Worm (Caenorhabditis elegans) whole organism, L4 larva: ENCODE results near the gene enpp-1.

Source experiments
- F26F4.8 ChIP-seq: fragments of 200-800 bp; sonication (Bioruptor generic); conservative IDR thresholded peaks from 2 replicates; pipeline ENCODE4 v1.3.6; 2022; ENCODE audit warnings: missing genetic modification characterization, missing compliant biosample characterization
- ZK546.5 ChIP-seq, 2 experiments: sonication (generic microtip); optimal IDR thresholded peaks; 2 replicates each; lab custom pipeline; 2017; ENCODE audit warnings: missing biosample characterization in 2 of 2, missing genetic modification characterization in 2 of 2
- aha-1 ChIP-seq: fragments of 150-350 bp; peaks from one replicate; lab custom pipeline; 2014; ENCODE audit warnings: missing biosample characterization, missing genetic modification characterization
- aly-2 ChIP-seq: sonication (generic microtip); optimal IDR thresholded peaks from 2 replicates; lab custom pipeline; 2018; ENCODE audit warnings: missing biosample characterization, missing genetic modification characterization
- arid-1 ChIP-seq: fragments of 200-800 bp; sonication (Bioruptor generic); conservative IDR thresholded peaks from 2 replicates; pipeline ENCODE4 v1.3.6; 2022; ENCODE audit warnings: missing genetic modification reagents, missing genetic modification characterization, missing compliant biosample characterization
- ceh-20 ChIP-seq: fragments of 200-800 bp; sonication (Bioruptor generic); IDR thresholded peaks from 2 replicates; pipeline ENCODE4 v1.3.6; 2022; ENCODE audit warnings: missing genetic modification reagents, missing genetic modification characterization, missing compliant biosample characterization
- ceh-44 ChIP-seq: fragments of 200-800 bp; sonication (Bioruptor generic); IDR thresholded peaks from 2 replicates; pipeline ENCODE4 v1.3.6; 2022; ENCODE audit warnings: missing genetic modification reagents, missing genetic modification characterization, missing compliant biosample characterization
- cey-2 ChIP-seq: sonication (generic microtip); optimal IDR thresholded peaks from 3 replicates; lab custom pipeline; 2017; ENCODE audit warnings: missing genetic modification characterization, mild to moderate bottlenecking, missing compliant biosample characterization, antibody characterized with exemption, borderline replicate concordance; ENCODE audit not compliant: insufficient read depth
- ctbp-1 ChIP-seq: fragments of 200-800 bp; sonication (Bioruptor generic); IDR thresholded peaks from 2 replicates; pipeline ENCODE4 v1.3.6; 2022; ENCODE audit warnings: missing genetic modification reagents, missing genetic modification characterization, missing compliant biosample characterization
- daf-19 ChIP-seq: fragments of 200-800 bp; sonication (Bioruptor generic); conservative IDR thresholded peaks from 2 replicates; pipeline ENCODE4 v1.3.6; 2022; ENCODE audit warnings: missing genetic modification characterization, missing compliant biosample characterization
- daf-8 ChIP-seq: fragments of 200-800 bp; sonication (Bioruptor generic); IDR thresholded peaks from 2 replicates; pipeline ENCODE4 v1.3.6; 2022; ENCODE audit warnings: missing genetic modification characterization, missing compliant biosample characterization
- dmd-6 ChIP-seq: fragments of 200-800 bp; sonication (Bioruptor generic); IDR thresholded peaks from 2 replicates; pipeline ENCODE4 v1.3.6; 2022; ENCODE audit warnings: missing genetic modification reagents, missing genetic modification characterization, missing compliant biosample characterization
- dmd-8 ChIP-seq: fragments of 200-800 bp; sonication (Bioruptor generic); IDR thresholded peaks from 2 replicates; pipeline ENCODE4 v1.3.6; 2022; ENCODE audit warnings: missing genetic modification characterization, missing compliant biosample characterization
- hif-1 ChIP-seq, 2 experiments: sonication (generic microtip); optimal IDR thresholded peaks; 2 replicates each; lab custom pipeline; 2016 to 2017; ENCODE audit warnings: missing compliant biosample characterization in 2 of 2, missing genetic modification characterization in 2 of 2, missing genetic modification reagents in 2 of 2, missing genotype in 2 of 2, mild to moderate bottlenecking in 1 of 2
- hlh-30 ChIP-seq: sonication (generic microtip); optimal IDR thresholded peaks from 2 replicates; lab custom pipeline; 2017; ENCODE audit warnings: antibody characterized with exemption, mild to moderate bottlenecking, missing genetic modification characterization, missing compliant biosample characterization; ENCODE audit not compliant: insufficient read depth
- hmg-1.1 ChIP-seq: fragments of 200-800 bp; sonication (Bioruptor generic); IDR thresholded peaks from 2 replicates; pipeline ENCODE4 v1.3.6; 2022; ENCODE audit warnings: missing genetic modification reagents, missing genetic modification characterization, missing compliant biosample characterization
- jun-1 ChIP-seq: fragments of 150-350 bp; optimal IDR thresholded peaks from 2 replicates; lab custom pipeline; 2014; ENCODE audit warnings: missing biosample characterization, missing genetic modification reagents, missing genetic modification characterization
- lin-13 ChIP-seq: fragments of 150-350 bp; optimal IDR thresholded peaks from 2 replicates; lab custom pipeline; 2014; ENCODE audit warnings: missing biosample characterization, missing genetic modification reagents, missing genetic modification characterization
- lin-29 ChIP-seq: fragments of 200-800 bp; sonication (Bioruptor generic); IDR thresholded peaks from 2 replicates; pipeline ENCODE4 v1.3.6; 2022; ENCODE audit warnings: missing genetic modification reagents, missing genetic modification characterization, missing compliant biosample characterization
- lin-38 ChIP-seq: fragments of 200-800 bp; sonication (Bioruptor generic); IDR thresholded peaks from 2 replicates; pipeline ENCODE4 v1.3.6; 2022; ENCODE audit warnings: missing genetic modification reagents, missing genetic modification characterization, missing compliant biosample characterization
- mep-1 ChIP-seq: fragments of 150-350 bp; sonication (generic microtip); optimal IDR thresholded peaks from 3 replicates; lab custom pipeline; 2014; ENCODE audit warnings: missing biosample characterization, missing genetic modification characterization
- mes-2 ChIP-seq: sonication (generic microtip); optimal IDR thresholded peaks from 2 replicates; lab custom pipeline; 2016; ENCODE audit warnings: missing genotype, mild to moderate bottlenecking, missing genetic modification characterization, missing compliant biosample characterization; ENCODE audit not compliant: poor library complexity, severe bottlenecking
- mxl-2 ChIP-seq: fragments of 200-800 bp; sonication (Bioruptor generic); conservative IDR thresholded peaks from 2 replicates; pipeline ENCODE4 v1.3.6; 2022; ENCODE audit warnings: missing genetic modification reagents, missing genetic modification characterization, missing compliant biosample characterization
- mxl-3 ChIP-seq: fragments of 200-800 bp; sonication (Bioruptor generic); optimal IDR thresholded peaks from 2 replicates; lab custom pipeline; 2018; ENCODE audit warnings: mild to moderate bottlenecking, missing genetic modification characterization, missing compliant biosample characterization
- nhr-10 ChIP-seq: fragments of 150-350 bp; optimal IDR thresholded peaks from 2 replicates; lab custom pipeline; 2014; ENCODE audit warnings: missing biosample characterization, missing genetic modification characterization
- nhr-102 ChIP-seq: sonication (generic microtip); optimal IDR thresholded peaks from 2 replicates; lab custom pipeline; 2016; ENCODE audit warnings: mild to moderate bottlenecking, missing genetic modification characterization, moderate library complexity, missing compliant biosample characterization
- nhr-237 ChIP-seq: sonication (generic microtip); optimal IDR thresholded peaks from 2 replicates; lab custom pipeline; 2017; ENCODE audit warnings: missing biosample characterization, missing genetic modification characterization
- nhr-42 ChIP-seq: fragments of 200-800 bp; sonication (Bioruptor generic); IDR thresholded peaks from 2 replicates; pipeline ENCODE4 v1.3.6; 2022; ENCODE audit warnings: missing genetic modification characterization, missing compliant biosample characterization
- nhr-48 ChIP-seq: sonication (generic microtip); optimal IDR thresholded peaks from 2 replicates; lab custom pipeline; 2016; ENCODE audit warnings: mild to moderate bottlenecking, missing genetic modification characterization, missing compliant biosample characterization
- nhr-6 ChIP-seq: fragments of 150-350 bp; optimal IDR thresholded peaks from 2 replicates; lab custom pipeline; 2014; ENCODE audit warnings: missing biosample characterization, missing genetic modification characterization
- php-3 ChIP-seq: fragments of 200-800 bp; sonication (Bioruptor generic); IDR thresholded peaks from 2 replicates; pipeline ENCODE4 v1.3.6; 2022; ENCODE audit warnings: missing genetic modification reagents, missing genetic modification characterization, missing compliant biosample characterization
- pqm-1 ChIP-seq: sonication (generic microtip); optimal IDR thresholded peaks from 2 replicates; lab custom pipeline; 2017; ENCODE audit warnings: missing biosample characterization, missing genetic modification characterization
- sdz-12 ChIP-seq: fragments of 200-800 bp; sonication (Bioruptor generic); optimal IDR thresholded peaks from 2 replicates; lab custom pipeline; 2018; ENCODE audit warnings: mild to moderate bottlenecking, missing genetic modification characterization, missing compliant biosample characterization
- skn-1 ChIP-seq: fragments of 150-350 bp; optimal IDR thresholded peaks from 2 replicates; lab custom pipeline; 2014; ENCODE audit warnings: missing biosample characterization, missing genetic modification characterization
- snpc-1.2 ChIP-seq: fragments of 200-800 bp; sonication (Bioruptor generic); IDR thresholded peaks from 2 replicates; pipeline ENCODE4 v1.3.6; 2022; ENCODE audit warnings: missing genetic modification reagents, missing genetic modification characterization, missing compliant biosample characterization
- unc-39 ChIP-seq: sonication (generic microtip); optimal IDR thresholded peaks from 2 replicates; lab custom pipeline; 2017; ENCODE audit warnings: missing biosample characterization, missing genetic modification characterization
- unc-62 ChIP-seq, 3 experiments: fragments of 150-350 bp in 1 of 3; sonication (generic microtip); optimal IDR thresholded peaks in 2 of 3; peaks in 1 of 3; 1 replicate in 1 of 3; 2 replicates in 2 of 3; lab custom pipeline; 2014 to 2017; ENCODE audit warnings: missing biosample characterization in 3 of 3, missing genetic modification characterization in 3 of 3, missing genetic modification reagents in 3 of 3, missing genotype in 1 of 3
- zag-1 ChIP-seq: fragments of 150-350 bp; optimal IDR thresholded peaks from 2 replicates; lab custom pipeline; 2014; ENCODE audit warnings: missing biosample characterization, missing genetic modification characterization
- zip-11 ChIP-seq: fragments of 200-800 bp; sonication (Bioruptor generic); IDR thresholded peaks from 2 replicates; pipeline ENCODE4 v1.3.6; 2022; ENCODE audit warnings: missing genetic modification characterization, missing compliant biosample characterization
- ztf-7 ChIP-seq: fragments of 150-350 bp; optimal IDR thresholded peaks from 2 replicates; lab custom pipeline; 2014; ENCODE audit warnings: missing biosample characterization, missing genetic modification characterization

The enpp-1 gene

ce11 chrV:12153784-12154183 is 22.5 kb downstream of the enpp-1 start:
- TF ChIP-seq hmg-1.1 (GFP tag; lab: Robert Waterston, UW) (no peak), ctbp-1 (GFP tag; lab: Robert Waterston, UW) (no peak), zag-1 (tag; lab: Kevin White, UChicago) (no peak), unc-62 (GFP tag; optimal IDR thresholded peaks at IDR 0.05 in 1 of 2; lab: Kevin White, UChicago) (peak in 1 of 2 experiments; percentile 91), unc-62 (tag; optimal IDR thresholded peaks at IDR 0.05; lab: Kevin White, UChicago) (no peak)
- TF ChIP-seq, all 104 proteins: peak for 1

ce11 chrV:12154554-12154953 is 23.3 kb downstream of the enpp-1 start, which contains the start of gene C27A7.9:
C27A7.9 (minus strand) TSS chrV:12154654.
- peak in 1 of 2 experiments; percentile 27 for TF ChIP-seq unc-62 (GFP tag; optimal IDR thresholded peaks at IDR 0.05 in 1 of 2; lab: Kevin White, UChicago)
- no peak for TF ChIP-seq unc-62 (tag; optimal IDR thresholded peaks at IDR 0.05; lab: Kevin White, UChicago)
- no peak for TF ChIP-seq lin-13 (GFP tag; lab: Kevin White, UChicago)

ce11 chrV:12158377-12158776 is 27.1 kb downstream of the enpp-1 start:
- TF ChIP-seq cey-2: no peak
- no peak for TF ChIP-seq unc-39 (tag; lab: Kevin White, UChicago)
- no peak for TF ChIP-seq aha-1 (tag; lab: Kevin White, UChicago)
- no peak for TF ChIP-seq daf-19 (GFP tag; lab: Robert Waterston, UW)
- no peak for TF ChIP-seq F26F4.8 (GFP tag; lab: Robert Waterston, UW)
- peak; percentile 75 for TF ChIP-seq nhr-48 (tag; lab: Kevin White, UChicago)
- TF ChIP-seq snpc-1.2 (GFP tag; lab: Robert Waterston, UW): no peak
- no peak for TF ChIP-seq skn-1 (tag; lab: Kevin White, UChicago)
- TF ChIP-seq dmd-8 (GFP tag; lab: Robert Waterston, UW): no peak
- TF ChIP-seq nhr-237: no peak
- TF ChIP-seq lin-38 (GFP tag; lab: Robert Waterston, UW): no peak
- no peak for TF ChIP-seq hif-1 (tag; optimal IDR thresholded peaks at IDR 0.05; lab: Kevin White, UChicago)
- no peak for TF ChIP-seq nhr-42 (GFP tag; lab: Robert Waterston, UW)
- TF ChIP-seq zip-11: no peak
- TF ChIP-seq ztf-7 (tag; lab: Kevin White, UChicago): no peak
- no peak for TF ChIP-seq mxl-2
- peak; percentile 4 for TF ChIP-seq nhr-6 (tag; lab: Kevin White, UChicago)
- TF ChIP-seq nhr-10 (tag; lab: Kevin White, UChicago): no peak
- no peak for TF ChIP-seq aly-2 (tag; lab: Kevin White, UChicago)
- TF ChIP-seq sdz-12 (GFP tag; lab: Kevin White, UChicago): no peak
- TF ChIP-seq ZK546.5 (tag; optimal IDR thresholded peaks at IDR 0.05; lab: Kevin White, UChicago): no peak
- no peak for TF ChIP-seq ceh-44 (GFP tag; lab: Robert Waterston, UW)
- no peak for TF ChIP-seq arid-1 (GFP tag; lab: Robert Waterston, UW)
- TF ChIP-seq jun-1: no peak
- peak; percentile 46 for TF ChIP-seq mxl-3 (GFP tag; lab: Kevin White, UChicago)
- TF ChIP-seq dmd-6 (GFP tag; lab: Robert Waterston, UW): peak; percentile 28; the same call in 1 of the 2 replicates
- TF ChIP-seq nhr-102 (tag; lab: Kevin White, UChicago): no peak
- peak; percentile 12; the same call in 1 of the 2 replicates for TF ChIP-seq ceh-20 (GFP tag; lab: Robert Waterston, UW)
- TF ChIP-seq hmg-1.1 (GFP tag; lab: Robert Waterston, UW): no peak
- no peak for TF ChIP-seq pqm-1

ce11 chrV:12159975-12160374 is 28.7 kb downstream of the enpp-1 start:
- no peak for TF ChIP-seq php-3 (GFP tag; lab: Robert Waterston, UW)
- no peak for TF ChIP-seq ceh-44 (GFP tag; lab: Robert Waterston, UW)
- no peak for TF ChIP-seq jun-1
- TF ChIP-seq mep-1 (tag; lab: Kevin White, UChicago): no peak
- no peak for TF ChIP-seq snpc-1.2 (GFP tag; lab: Robert Waterston, UW)
- TF ChIP-seq daf-8 (GFP tag; lab: Robert Waterston, UW): no peak
- TF ChIP-seq lin-29 (GFP tag; lab: Robert Waterston, UW): no peak
- no peak for TF ChIP-seq ZK546.5 (tag; optimal IDR thresholded peaks at IDR 0.05; lab: Kevin White, UChicago)
- TF ChIP-seq mes-2 (tag; lab: Kevin White, UChicago): no peak
- TF ChIP-seq zag-1 (tag; lab: Kevin White, UChicago): no peak
- no peak for TF ChIP-seq hlh-30 (tag; lab: Kevin White, UChicago)
